Worm (Caenorhabditis elegans) whole organism, L4 larva: Measurements from ENCODE around the gene F43C11.7.

Experiments
- sdz-12 ChIP-seq: fragments of 200-800 bp; sonication (Bioruptor generic); optimal IDR thresholded peaks from 2 replicates; lab custom pipeline; 2018; ENCODE audit warnings: mild to moderate bottlenecking, missing genetic modification characterization, missing compliant biosample characterization
- ztf-11 ChIP-seq: fragments of 150-350 bp; optimal IDR thresholded peaks from 2 replicates; lab custom pipeline; 2014; ENCODE audit warnings: missing biosample characterization, missing genetic modification characterization

ce11 chrII:2354476-2354875 lies 18.8 kb downstream of the F43C11.7 start, which contains the start of gene F43C11.2:
- TF ChIP-seq sdz-12 (GFP tag; lab: Kevin White, UChicago) (no peak), ztf-11 (tag; lab: Kevin White, UChicago) (no peak)
